Worm (Caenorhabditis elegans): ENCODE data around the gene sup-1.

ce11 chrIII:11689303-11689702 lies 48.1 kb downstream of the sup-1 start:
- no peak for TF ChIP-seq ama-1 (optimal IDR thresholded peaks at IDR 0.05)
- TF ChIP-seq nhr-11 (tag; optimal IDR thresholded peaks at IDR 0.05): no peak
- TF ChIP-seq dve-1 (tag; optimal IDR thresholded peaks at IDR 0.05): peak; percentile 8
